Worm (Caenorhabditis elegans): ENCODE results near the gene F49E2.5.
A peak's percentile ranks its signal among the peaks of the same experiment; 100 is the strongest.

Gene F49E2.5

DNA sequence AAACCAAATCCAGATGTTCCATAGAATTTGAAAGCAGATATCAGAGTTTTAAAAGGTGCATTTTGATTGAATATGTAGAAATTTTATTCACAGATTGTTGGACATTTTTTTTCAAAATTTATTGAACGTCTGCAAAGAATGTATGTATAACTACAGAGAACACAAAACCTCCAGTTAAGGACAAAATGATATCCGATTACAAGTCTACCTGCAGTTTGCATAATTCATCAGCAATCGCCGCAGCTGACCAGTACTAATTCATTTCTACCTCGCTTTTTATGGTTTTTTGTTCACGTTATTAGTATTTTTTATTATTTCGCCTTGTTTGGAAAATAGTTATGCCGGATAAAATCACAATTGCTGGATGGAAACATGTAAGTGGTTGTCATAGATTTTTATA, 45.7 kb downstream of the F49E2.5 start, which contains the start of gene del-8:
Gene del-8, plus strand, starts transcription at position 301 of the 400 bp plus-strand sequence.
- TF ChIP-seq ZK546.5 (tag; optimal IDR thresholded peaks at IDR 0.05) (no peak), saeg-2 (GFP tag; IDR thresholded peaks at IDR 0.05) (no peak), cey-2 (tag; optimal IDR thresholded peaks at IDR 0.05; ENCODE audit: borderline replicate concordance, insufficient read depth) (no peak), vab-7 (GFP tag; IDR thresholded peaks at IDR 0.05) (no peak), dmd-8 (GFP tag; IDR thresholded peaks at IDR 0.05) (no peak), lim-7 (GFP tag; IDR thresholded peaks at IDR 0.05) (no peak), sdz-12 (GFP tag; optimal IDR thresholded peaks at IDR 0.05) (no peak), lin-38 (GFP tag; IDR thresholded peaks at IDR 0.05) (no peak), ceh-82 (tag; optimal IDR thresholded peaks at IDR 0.05) (no peak), lsy-2 (tag; optimal IDR thresholded peaks at IDR 0.05) (no peak), ceh-20 (GFP tag; IDR thresholded peaks at IDR 0.05) (no peak), nhr-11 (tag; optimal IDR thresholded peaks at IDR 0.05) (no peak), dmd-9 (GFP tag; IDR thresholded peaks at IDR 0.05) (no peak), ceh-44 (GFP tag; IDR thresholded peaks at IDR 0.05) (no peak), mxl-2 (GFP tag; conservative IDR thresholded peaks at IDR 0.05) (no peak)

DNA sequence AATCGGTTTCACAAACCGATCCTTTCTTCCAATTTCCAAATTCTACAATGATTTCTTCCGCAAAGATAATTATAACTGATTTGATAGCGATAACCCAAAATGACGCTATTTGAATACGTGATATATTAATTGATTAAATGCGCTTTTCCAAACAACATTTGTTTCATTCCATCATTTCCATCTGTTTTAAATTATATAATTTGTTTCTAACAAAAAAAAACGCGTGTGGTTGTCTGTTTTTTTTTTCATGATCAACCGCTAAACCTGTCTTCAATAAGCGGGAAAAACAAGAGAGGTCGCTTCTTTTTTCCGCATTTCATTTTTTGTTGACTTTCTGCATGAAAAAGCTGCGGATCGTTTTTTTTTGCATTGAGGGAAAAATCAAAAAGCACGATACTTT, 53.8 kb downstream of the F49E2.5 start:
- TF ChIP-seq F26F4.8 (GFP tag; conservative IDR thresholded peaks at IDR 0.05) (no peak), Y48G9A.11 (GFP tag; IDR thresholded peaks at IDR 0.05) (no peak), unc-39 (tag; optimal IDR thresholded peaks at IDR 0.05) (no peak), lin-13 (GFP tag; optimal IDR thresholded peaks at IDR 0.05) (no peak), set-16 (GFP tag; IDR thresholded peaks at IDR 0.05) (no peak), nhr-6 (tag; optimal IDR thresholded peaks at IDR 0.05) (no peak), lin-1 (GFP tag; IDR thresholded peaks at IDR 0.05) (no peak), ctbp-1 (GFP tag; IDR thresholded peaks at IDR 0.05) (no peak), daf-16 (GFP tag; optimal IDR thresholded peaks at IDR 0.05) (no peak), daf-16 (tag; optimal IDR thresholded peaks at IDR 0.05) (no peak), unc-130 (GFP tag; optimal IDR thresholded peaks at IDR 0.05) (no peak), dpl-1 (GFP tag; optimal IDR thresholded peaks at IDR 0.05) (no peak), nhr-237 (tag; optimal IDR thresholded peaks at IDR 0.05) (no peak), zag-1 (tag; optimal IDR thresholded peaks at IDR 0.05) (no peak), lin-39 (tag; optimal IDR thresholded peaks at IDR 0.05) (no peak), madf-5 (GFP tag; IDR thresholded peaks at IDR 0.05) (no peak), php-3 (GFP tag; IDR thresholded peaks at IDR 0.05) (no peak), vab-7 (GFP tag; IDR thresholded peaks at IDR 0.05) (no peak), ceh-44 (GFP tag; IDR thresholded peaks at IDR 0.05) (no peak)

DNA sequence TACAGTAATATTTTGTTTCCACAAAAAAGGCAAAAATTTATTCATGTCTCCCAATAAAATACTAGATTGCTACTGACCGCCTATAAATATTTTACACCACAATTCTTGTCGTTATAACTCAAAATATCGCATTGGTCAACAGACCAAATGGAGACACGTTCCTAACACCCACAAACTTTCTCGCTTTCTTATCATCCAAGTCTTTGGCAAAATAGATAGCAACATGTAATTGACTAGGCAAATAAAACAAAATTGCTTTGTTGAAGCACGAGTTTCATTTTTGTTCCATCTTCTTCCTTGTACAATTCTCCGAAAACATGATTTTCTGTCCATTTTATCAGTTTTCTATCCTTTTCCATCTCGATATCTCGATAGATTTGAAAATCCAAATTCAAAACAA, 59.2 kb downstream of the F49E2.5 start:
- TF ChIP-seq php-3 (GFP tag; IDR thresholded peaks at IDR 0.05) (0 out of 2 replicates have a peak, but pooled peaks have one; percentile 34), lin-29 (GFP tag; IDR thresholded peaks at IDR 0.05) (no peak), nhr-28 (tag; optimal IDR thresholded peaks at IDR 0.05) (peak; percentile 58), F44E2.7 (GFP tag; IDR thresholded peaks at IDR 0.05) (no peak), madf-5 (GFP tag; IDR thresholded peaks at IDR 0.05) (no peak), hlh-11 (tag; optimal IDR thresholded peaks at IDR 0.05) (peak; percentile 25), hif-1 (tag; optimal IDR thresholded peaks at IDR 0.05) (no peak), Y48G9A.11 (GFP tag; IDR thresholded peaks at IDR 0.05) (no peak), rbr-2 (tag; optimal IDR thresholded peaks at IDR 0.05) (no peak), unc-130 (GFP tag; optimal IDR thresholded peaks at IDR 0.05) (no peak), pqm-1 (tag; optimal IDR thresholded peaks at IDR 0.05) (peak; percentile 77), dve-1 (tag; optimal IDR thresholded peaks at IDR 0.05; ENCODE audit: insufficient read depth) (peak; percentile 16), lin-1 (GFP tag; IDR thresholded peaks at IDR 0.05) (no peak), T20F7.1 (GFP tag; optimal IDR thresholded peaks at IDR 0.05) (no peak), nhr-11 (tag; optimal IDR thresholded peaks at IDR 0.05) (no peak), mdl-1 (tag; optimal IDR thresholded peaks at IDR 0.05) (no peak), T26A8.4 (GFP tag; IDR thresholded peaks at IDR 0.05) (no peak), nhr-42 (GFP tag; IDR thresholded peaks at IDR 0.05) (no peak), mxl-2 (GFP tag; conservative IDR thresholded peaks at IDR 0.05) (no peak), daf-16 (GFP tag; optimal IDR thresholded peaks at IDR 0.05) (no peak), daf-16 (tag; optimal IDR thresholded peaks at IDR 0.05) (peak; percentile 76), attf-4 (tag; optimal IDR thresholded peaks at IDR 0.05) (no peak), daf-19 (GFP tag; conservative IDR thresholded peaks at IDR 0.05) (no peak), lin-38 (GFP tag; IDR thresholded peaks at IDR 0.05) (no peak), mdt-29 (GFP tag; IDR thresholded peaks at IDR 0.05) (no peak), tag-97 (GFP tag; IDR thresholded peaks at IDR 0.05) (no peak), F37D6.2 (tag; optimal IDR thresholded peaks at IDR 0.05) (no peak)

Measured in whole organism, L4 larva.